Fruit fly (Drosophila melanogaster) whole organism, prepupa: ENCODE measurements around the gene CG43843.

Experiments used
- Blimp-1 ChIP-seq: fragments of 200-800 bp; sonication (Bioruptor generic); optimal IDR thresholded peaks from 3 replicates; lab custom pipeline; 2017; ENCODE audit warnings: missing biosample characterization, missing genetic modification characterization, mild to moderate bottlenecking, moderate library complexity, missing genetic modification reagents
- CG9139 ChIP-seq: fragments of 200-800 bp; sonication (Bioruptor generic); optimal IDR thresholded peaks from 3 replicates; lab custom pipeline; 2017; ENCODE audit warnings: missing biosample characterization, mild to moderate bottlenecking, missing genetic modification characterization
- Eip78C ChIP-seq: fragments of 200-800 bp; sonication (Bioruptor generic); peaks from one replicate; lab custom pipeline; 2016; ENCODE audit warnings: missing biosample characterization, missing genetic modification characterization
- Gug ChIP-seq: fragments of 200-800 bp; sonication (Bioruptor generic); IDR thresholded peaks from 2 replicates; pipeline ENCODE4 v1.3.6; 2022; ENCODE audit warnings: missing biosample characterization, missing genetic modification characterization
- OdsH ChIP-seq: fragments of 200-800 bp; sonication (Bioruptor generic); optimal IDR thresholded peaks from 3 replicates; lab custom pipeline; 2016; ENCODE audit warnings: missing biosample characterization, missing genetic modification characterization
- Sox15 ChIP-seq: fragments of 200-800 bp; sonication (Bioruptor generic); optimal IDR thresholded peaks from 3 replicates; lab custom pipeline; 2016; ENCODE audit warnings: missing biosample characterization, missing genetic modification characterization
- achi ChIP-seq: fragments of 200-800 bp; sonication (Bioruptor generic); optimal IDR thresholded peaks from 3 replicates; lab custom pipeline; 2016; ENCODE audit warnings: missing biosample characterization, missing genetic modification characterization
- fd59A ChIP-seq: fragments of 200-800 bp; sonication (Bioruptor generic); optimal IDR thresholded peaks from 2 replicates; lab custom pipeline; 2017; ENCODE audit warnings: missing biosample characterization, mild to moderate bottlenecking, missing genetic modification characterization, missing genetic modification reagents

- TF ChIP-seq achi: no peak
- TF ChIP-seq CG9139 (GFP tag; lab: Kevin White, UChicago): no peak
- no peak for TF ChIP-seq Sox15 (GFP tag; lab: Kevin White, UChicago)
- no peak for TF ChIP-seq Gug (GFP tag; lab: Robert Waterston, UW)
- no peak for TF ChIP-seq Blimp-1 (GFP tag; lab: Kevin White, UChicago)
- no peak for TF ChIP-seq Eip78C
- no peak for TF ChIP-seq fd59A
- TF ChIP-seq OdsH (GFP tag; lab: Kevin White, UChicago): no peak
Measured at dm6 chrX:18508565-18508964, 48.3 kb upstream of the CG43843 start.
